Worm (Caenorhabditis elegans): ENCODE measurements around the gene C44H4.4.

DNA sequence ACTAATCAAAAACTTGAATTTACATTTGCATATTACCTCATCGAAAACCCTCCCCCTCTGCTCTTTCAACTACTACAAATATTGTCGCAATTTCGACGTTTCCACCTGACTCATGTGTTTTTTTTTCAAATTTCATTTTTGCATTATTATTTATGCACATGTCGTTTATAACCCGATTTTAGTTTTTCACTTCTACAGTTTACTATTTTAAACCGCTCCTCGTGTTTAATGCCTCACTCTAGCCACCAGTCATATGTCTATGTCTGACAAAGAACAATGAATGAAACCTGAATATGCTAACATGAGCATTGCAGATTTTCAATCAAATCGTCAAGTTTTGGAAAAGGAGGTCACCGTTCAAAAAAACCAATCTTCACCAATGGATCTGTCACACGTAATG lies 54.8 kb downstream of the C44H4.4 start, which contains the start of gene T24C2.5:
- TF ChIP-seq nhr-11 (tag; optimal IDR thresholded peaks at IDR 0.05) (no peak), unc-39 (tag; optimal IDR thresholded peaks at IDR 0.05) (no peak), R02D3.7 (tag; optimal IDR thresholded peaks at IDR 0.05) (no peak), egl-27 (tag; optimal IDR thresholded peaks at IDR 0.05) (no peak), snpc-4 (tag; optimal IDR thresholded peaks at IDR 0.05) (no peak), nhr-23 (tag; optimal IDR thresholded peaks at IDR 0.05) (no peak), elt-1 (tag; optimal IDR thresholded peaks at IDR 0.05) (no peak), skn-1 (tag; optimal IDR thresholded peaks at IDR 0.05) (no peak), ZK546.5 (tag; optimal IDR thresholded peaks at IDR 0.05) (no peak), nhr-237 (tag; optimal IDR thresholded peaks at IDR 0.05) (no peak), ceh-82 (tag; optimal IDR thresholded peaks at IDR 0.05) (no peak), fos-1 (tag; optimal IDR thresholded peaks at IDR 0.05) (no peak), nhr-77 (tag; optimal IDR thresholded peaks at IDR 0.05) (no peak), ztf-4 (tag; optimal IDR thresholded peaks at IDR 0.05) (no peak)
